Fruit fly (Drosophila melanogaster) whole organism, embryonic: ENCODE measurements around the gene MTF-1.

Experiments used
- Antp ChIP-seq: fragments of 200-800 bp; sonication (Bioruptor generic); optimal IDR thresholded peaks from 3 replicates; lab custom pipeline; 2016; ENCODE audit warnings: missing biosample characterization, missing genetic modification characterization
- CG1024 ChIP-seq: fragments of 200-800 bp; sonication (Bioruptor generic); IDR thresholded peaks from 2 replicates; pipeline ENCODE4 v1.3.6; 2022; ENCODE audit warnings: missing biosample characterization, missing genetic modification characterization
- CG10267 ChIP-seq: fragments of 200-800 bp; sonication (Bioruptor generic); optimal IDR thresholded peaks from 2 replicates; lab custom pipeline; 2018; ENCODE audit warnings: missing biosample characterization, mild to moderate bottlenecking, missing genetic modification characterization, moderate library complexity
- CG10543 ChIP-seq: fragments of 200-800 bp; sonication (Bioruptor generic); optimal IDR thresholded peaks from 3 replicates; lab custom pipeline; 2017; ENCODE audit warnings: missing biosample characterization, mild to moderate bottlenecking, missing genetic modification characterization, moderate library complexity
- CG10979 ChIP-seq: fragments of 200-800 bp; sonication (Bioruptor generic); optimal IDR thresholded peaks from 2 replicates; lab custom pipeline; 2018; ENCODE audit warnings: missing biosample characterization, mild to moderate bottlenecking, missing genetic modification characterization, moderate library complexity
- CG11085 ChIP-seq: fragments of 200-800 bp; sonication (Bioruptor generic); IDR thresholded peaks from 2 replicates; pipeline ENCODE4 v1.3.6; 2022; ENCODE audit warnings: missing biosample characterization, missing genetic modification characterization
- CG11093 ChIP-seq: fragments of 200-800 bp; sonication (Bioruptor generic); IDR thresholded peaks from 3 replicates; pipeline ENCODE4 v1.3.6; 2022; ENCODE audit warnings: missing biosample characterization, missing genetic modification characterization
- CG11398 ChIP-seq: fragments of 200-800 bp; sonication (Bioruptor generic); optimal IDR thresholded peaks from 2 replicates; lab custom pipeline; 2016; ENCODE audit warnings: missing biosample characterization, missing genetic modification characterization
- CG12155 ChIP-seq: fragments of 200-800 bp; sonication (Bioruptor generic); optimal IDR thresholded peaks from 3 replicates; lab custom pipeline; 2016; ENCODE audit warnings: missing biosample characterization, missing genetic modification characterization
- CG12391 ChIP-seq: fragments of 200-800 bp; sonication (Bioruptor generic); optimal IDR thresholded peaks from 3 replicates; lab custom pipeline; 2018; ENCODE audit warnings: missing biosample characterization, mild to moderate bottlenecking, missing genetic modification characterization, moderate library complexity
- CG12744 ChIP-seq: fragments of 200-800 bp; sonication (Bioruptor generic); optimal IDR thresholded peaks from 2 replicates; lab custom pipeline; 2016; ENCODE audit warnings: missing biosample characterization, missing genetic modification characterization
- CG15601 ChIP-seq: fragments of 200-800 bp; sonication (Bioruptor generic); optimal IDR thresholded peaks from 3 replicates; lab custom pipeline; 2019; ENCODE audit warnings: missing biosample characterization, mild to moderate bottlenecking, missing genetic modification characterization, moderate library complexity
- CG17912 ChIP-seq: fragments of 200-800 bp; sonication (Bioruptor generic); optimal IDR thresholded peaks from 2 replicates; lab custom pipeline; 2018; ENCODE audit warnings: missing biosample characterization, mild to moderate bottlenecking, missing genetic modification characterization
- CG18011 ChIP-seq: fragments of 200-800 bp; sonication (Bioruptor generic); optimal IDR thresholded peaks from 2 replicates; lab custom pipeline; 2017; ENCODE audit warnings: missing biosample characterization, missing genetic modification characterization, mild to moderate bottlenecking, moderate library complexity, missing genotype
- CG2678 ChIP-seq: fragments of 200-800 bp; sonication (Bioruptor generic); optimal IDR thresholded peaks from 3 replicates; lab custom pipeline; 2019; ENCODE audit warnings: missing biosample characterization, mild to moderate bottlenecking, missing genetic modification characterization, moderate library complexity
- CG33213 ChIP-seq: fragments of 200-800 bp; sonication (Bioruptor generic); optimal IDR thresholded peaks from 3 replicates; lab custom pipeline; 2016; ENCODE audit warnings: missing biosample characterization, missing genetic modification characterization
- CG4282 ChIP-seq: fragments of 200-800 bp; sonication (Bioruptor generic); optimal IDR thresholded peaks from 2 replicates; lab custom pipeline; 2016; ENCODE audit warnings: missing biosample characterization, missing genetic modification characterization
- CG4404 ChIP-seq: fragments of 200-800 bp; sonication (Bioruptor generic); IDR thresholded peaks from 2 replicates; pipeline ENCODE4 v1.3.6; 2022; ENCODE audit warnings: missing biosample characterization, missing genetic modification characterization
- CG4424 ChIP-seq: fragments of 200-800 bp; sonication (Bioruptor generic); optimal IDR thresholded peaks from 3 replicates; lab custom pipeline; 2016; ENCODE audit warnings: missing biosample characterization, missing genetic modification characterization
- CG6175 ChIP-seq: fragments of 200-800 bp; sonication (Bioruptor generic); IDR thresholded peaks from 3 replicates; pipeline ENCODE4 v1.3.6; 2022; ENCODE audit warnings: missing biosample characterization, missing genetic modification characterization
- CG6791 ChIP-seq: fragments of 200-800 bp; sonication (Bioruptor generic); IDR thresholded peaks from 3 replicates; pipeline ENCODE4 v1.3.6; 2022; ENCODE audit warnings: missing biosample characterization, missing genetic modification characterization; ENCODE audit not compliant: partially characterized antibody
- CHES-1-like ChIP-seq: fragments of 200-800 bp; sonication (Bioruptor generic); optimal IDR thresholded peaks from 2 replicates; lab custom pipeline; 2016; ENCODE audit warnings: missing biosample characterization, missing genetic modification characterization
- CTCF ChIP-seq: fragments of 200-800 bp; sonication (Bioruptor generic); optimal IDR thresholded peaks from 2 replicates; lab custom pipeline; 2017; ENCODE audit warnings: missing biosample characterization, mild to moderate bottlenecking, missing genetic modification characterization, moderate library complexity
- Doc3 ChIP-seq: fragments of 200-800 bp; sonication (Bioruptor generic); IDR thresholded peaks from 3 replicates; pipeline ENCODE4 v1.3.6; 2022; ENCODE audit warnings: missing biosample characterization, missing genetic modification characterization; ENCODE audit not compliant: partially characterized antibody
- Drgx ChIP-seq: fragments of 200-800 bp; sonication (Bioruptor generic); IDR thresholded peaks from 2 replicates; pipeline ENCODE4 v1.3.6; 2022; ENCODE audit warnings: missing biosample characterization, missing genetic modification characterization
- ERR ChIP-seq: fragments of 200-800 bp; sonication (Bioruptor generic); optimal IDR thresholded peaks from 2 replicates; lab custom pipeline; 2016; ENCODE audit warnings: missing biosample characterization, missing genetic modification characterization
- Ets97D ChIP-seq: fragments of 200-800 bp; sonication (Bioruptor generic); optimal IDR thresholded peaks from 3 replicates; lab custom pipeline; 2016; ENCODE audit warnings: missing biosample characterization, missing genetic modification characterization
- Hand ChIP-seq: fragments of 200-800 bp; sonication (Bioruptor generic); optimal IDR thresholded peaks from 2 replicates; lab custom pipeline; 2017; ENCODE audit warnings: mild to moderate bottlenecking, missing biosample characterization, missing genetic modification reagents, missing genetic modification characterization
- Hey ChIP-seq: fragments of 200-800 bp; sonication (Bioruptor generic); optimal IDR thresholded peaks from 3 replicates; lab custom pipeline; 2018; ENCODE audit warnings: missing biosample characterization, mild to moderate bottlenecking, missing genetic modification characterization
- Lhr ChIP-seq: fragments of 200-800 bp; sonication (Bioruptor generic); optimal IDR thresholded peaks from 3 replicates; lab custom pipeline; 2017; ENCODE audit warnings: mild to moderate bottlenecking, missing biosample characterization, missing genetic modification reagents, missing genetic modification characterization
- MBD-R2 ChIP-seq: fragments of 200-800 bp; sonication (Bioruptor generic); IDR thresholded peaks from 2 replicates; pipeline ENCODE4 v1.3.6; 2022; ENCODE audit warnings: missing biosample characterization, missing genetic modification characterization
- Nf-YB ChIP-seq: fragments of 200-800 bp; sonication (Bioruptor generic); optimal IDR thresholded peaks from 3 replicates; lab custom pipeline; 2019; ENCODE audit warnings: missing biosample characterization, mild to moderate bottlenecking, missing genetic modification characterization, moderate library complexity
- Ptx1 ChIP-seq: fragments of 200-800 bp; sonication (Bioruptor generic); IDR thresholded peaks from 2 replicates; pipeline ENCODE4 v1.3.6; 2022; ENCODE audit warnings: missing biosample characterization, missing genetic modification characterization
- Rx ChIP-seq: fragments of 200-800 bp; sonication (Bioruptor generic); IDR thresholded peaks from 2 replicates; pipeline ENCODE4 v1.3.6; 2022; ENCODE audit warnings: missing biosample characterization, missing genetic modification characterization
- al ChIP-seq: fragments of 200-800 bp; sonication (Bioruptor generic); IDR thresholded peaks from 2 replicates; pipeline ENCODE4 v1.3.6; 2022; ENCODE audit warnings: missing biosample characterization, missing genetic modification characterization
- croc ChIP-seq: fragments of 200-800 bp; sonication (Bioruptor generic); conservative IDR thresholded peaks from 3 replicates; pipeline ENCODE4 v1.3.6; 2022; ENCODE audit warnings: missing biosample characterization, missing genetic modification characterization
- da ChIP-seq: fragments of 200-800 bp; sonication (Bioruptor generic); optimal IDR thresholded peaks from 2 replicates; lab custom pipeline; 2016; ENCODE audit warnings: missing biosample characterization, missing genetic modification characterization
- disco-r ChIP-seq: fragments of 200-800 bp; sonication (Bioruptor generic); optimal IDR thresholded peaks from 2 replicates; lab custom pipeline; 2016; ENCODE audit warnings: missing biosample characterization, missing genetic modification characterization
- exex ChIP-seq: fragments of 200-800 bp; sonication (Bioruptor generic); optimal IDR thresholded peaks from 4 replicates; lab custom pipeline; 2018; ENCODE audit warnings: missing biosample characterization, mild to moderate bottlenecking, missing genetic modification characterization, moderate library complexity
- gfzf ChIP-seq: fragments of 200-800 bp; sonication (Bioruptor generic); optimal IDR thresholded peaks from 2 replicates; lab custom pipeline; 2016; ENCODE audit warnings: missing biosample characterization, mild to moderate bottlenecking, missing genetic modification characterization, moderate library complexity
- grau ChIP-seq: fragments of 200-800 bp; optimal IDR thresholded peaks from 3 replicates; lab custom pipeline; 2019; ENCODE audit warnings: missing biosample characterization, mild to moderate bottlenecking, missing genetic modification characterization, moderate library complexity
- insv ChIP-seq, 2 experiments: fragments of 200-800 bp; sonication (Bioruptor generic); optimal IDR thresholded peaks; 3 replicates each; lab custom pipeline; 2016 to 2018; ENCODE audit warnings: missing biosample characterization in 2 of 2, missing genetic modification characterization in 2 of 2
- lola ChIP-seq, 3 experiments: fragments of >200 bp in 2 of 3; fragments of 200-800 bp in 1 of 3; sonication (Bioruptor generic) in 1 of 3; optimal IDR thresholded peaks; 2 replicates each; lab custom pipeline; 2017 to 2019; ENCODE audit warnings: missing biosample characterization in 3 of 3, missing genetic modification characterization in 3 of 3, mild to moderate bottlenecking in 1 of 3, moderate library complexity in 1 of 3
- org-1 ChIP-seq: fragments of 200-800 bp; sonication (Bioruptor generic); optimal IDR thresholded peaks from 2 replicates; lab custom pipeline; 2017; ENCODE audit warnings: missing biosample characterization, missing genetic modification characterization
- pros ChIP-seq: fragments of 200-800 bp; sonication (Bioruptor generic); optimal IDR thresholded peaks from 3 replicates; lab custom pipeline; 2019; ENCODE audit warnings: missing biosample characterization, mild to moderate bottlenecking, missing genetic modification characterization, moderate library complexity
- scrt ChIP-seq: fragments of 200-800 bp; sonication (Bioruptor generic); optimal IDR thresholded peaks from 2 replicates; lab custom pipeline; 2018; ENCODE audit warnings: missing biosample characterization, mild to moderate bottlenecking, missing genetic modification characterization, moderate library complexity
- slp2 ChIP-seq: fragments of 200-800 bp; sonication (Bioruptor generic); optimal IDR thresholded peaks from 2 replicates; lab custom pipeline; 2016; ENCODE audit warnings: missing biosample characterization, missing genetic modification characterization
- sr ChIP-seq: fragments of 200-800 bp; sonication (Bioruptor generic); IDR thresholded peaks from 3 replicates; pipeline ENCODE4 v1.3.6; 2022; ENCODE audit warnings: missing biosample characterization, missing genetic modification characterization
- trh ChIP-seq: fragments of 200-800 bp; sonication (Bioruptor generic); optimal IDR thresholded peaks from 2 replicates; lab custom pipeline; 2016; ENCODE audit warnings: missing biosample characterization, missing genetic modification characterization

MTF-1 gene

DNA sequence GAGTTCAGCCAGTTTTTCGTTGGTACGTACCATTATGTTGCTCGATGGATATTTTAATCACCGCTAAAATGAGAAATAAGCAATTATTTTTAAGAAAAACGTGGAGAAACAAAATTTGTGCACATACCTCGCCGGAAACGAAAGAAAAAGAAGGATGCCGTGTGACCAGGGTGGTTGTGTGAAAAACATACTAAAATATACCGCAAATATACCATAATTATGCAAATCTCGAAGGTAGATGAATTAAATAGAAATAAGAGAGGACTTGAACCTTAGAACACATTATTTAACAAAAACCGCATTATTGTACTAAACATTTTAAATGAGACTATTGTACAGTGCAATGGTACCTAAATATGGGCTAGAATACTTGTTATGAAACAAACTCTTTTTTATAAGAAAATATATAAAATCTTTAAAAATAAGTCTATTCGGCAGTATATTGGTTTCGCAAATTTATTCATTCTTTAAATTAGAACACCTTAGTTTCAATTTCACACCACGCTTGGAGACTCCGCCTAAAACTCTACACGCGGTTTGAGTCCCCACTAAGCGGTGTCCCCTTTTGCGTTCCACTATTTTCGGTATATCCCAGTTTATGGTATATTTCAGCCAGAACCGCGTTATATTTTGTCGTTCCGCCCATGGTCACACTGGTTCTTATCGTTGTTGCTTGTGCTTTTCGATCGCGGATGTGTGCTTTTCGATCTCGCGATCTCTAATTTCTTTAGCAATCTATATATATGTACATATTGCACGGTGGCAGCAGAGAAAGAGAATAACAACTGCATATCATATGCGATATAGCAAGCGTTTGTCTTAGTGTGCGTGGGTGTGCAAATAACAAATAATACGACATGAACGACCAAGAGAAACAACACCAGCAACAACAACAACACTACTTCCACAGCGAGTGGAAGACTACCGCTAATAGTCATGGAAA is at the start of gene MTF-1, which contains the start of gene RpS17 (continued):
- TF ChIP-seq CG18011 (GFP tag; lab: Kevin White, UChicago) (peak; percentile 7), CG2678 (tag; lab: Kevin White, UChicago) (peak; percentile 53), Nf-YB (GFP tag; lab: Kevin White, UChicago) (peak; percentile 21), disco-r (GFP tag; lab: Kevin White, UChicago) (peak; percentile 39), Doc3 (GFP tag; lab: Robert Waterston, UW) (no peak), CG12744 (GFP tag; lab: Kevin White, UChicago) (no peak), Lhr (GFP tag; lab: Kevin White, UChicago) (peak; percentile 72), CG6175 (no peak), Ets97D (GFP tag; lab: Kevin White, UChicago) (peak; percentile 98), CG12155 (peak; percentile 98), MBD-R2 (GFP tag; lab: Robert Waterston, UW) (peak; percentile 43; the same call in 1 of the 2 replicates), Antp (GFP tag; lab: Kevin White, UChicago) (no peak), scrt (GFP tag; lab: Kevin White, UChicago) (peak; percentile 39), pros (GFP tag; lab: Kevin White, UChicago) (no peak), insv (GFP tag; optimal IDR thresholded peaks at IDR 0.05; lab: Kevin White, UChicago) (peak in 1 of 2 experiments; percentile 27), gfzf (peak; percentile 94), CG10267 (tag; lab: Kevin White, UChicago) (peak; percentile 45), CG10543 (GFP tag; lab: Kevin White, UChicago) (peak; percentile 22), trh (GFP tag; lab: Kevin White, UChicago) (no peak), al (no peak), CG1024 (GFP tag; lab: Robert Waterston, UW) (peak; percentile 61), Ptx1 (GFP tag; lab: Robert Waterston, UW) (peak; percentile 33; the same call in 1 of the 2 replicates), Hand (peak; percentile 37), CTCF (GFP tag; lab: Kevin White, UChicago) (peak; percentile 62), CG15601 (tag; lab: Kevin White, UChicago) (peak; percentile 63), CG4282 (GFP tag; lab: Kevin White, UChicago) (no peak), CG17912 (peak; percentile 78), Rx (0 out of 2 replicates have a peak, but pooled peaks have one; percentile 22), ERR (GFP tag; lab: Kevin White, UChicago) (no peak), CG4424 (peak; percentile 18), CG4404 (GFP tag; lab: Robert Waterston, UW) (no peak), Hey (tag; lab: Kevin White, UChicago) (no peak), CG12391 (tag; lab: Kevin White, UChicago) (peak; percentile 44), exex (tag; lab: Kevin White, UChicago) (peak; percentile 45), CG11085 (GFP tag; lab: Robert Waterston, UW) (0 out of 2 replicates have a peak, but pooled peaks have one; percentile 30), slp2 (GFP tag; lab: Kevin White, UChicago) (peak; percentile 26), croc (no peak), sr (peak; percentile 48), da (GFP tag; lab: Kevin White, UChicago) (no peak), CG33213 (GFP tag; lab: Kevin White, UChicago) (peak; percentile 57), Drgx (GFP tag; lab: Robert Waterston, UW) (no peak), CG10979 (no peak), CG11093 (GFP tag; lab: Robert Waterston, UW) (no peak), lola (GFP tag; optimal IDR thresholded peaks at IDR 0.05; lab: Kevin White, UChicago) (no peak), CG6791 (GFP tag; lab: Robert Waterston, UW) (no peak), org-1 (peak; percentile 17), grau (tag; lab: Kevin White, UChicago) (peak; percentile 40), CHES-1-like (GFP tag; lab: Kevin White, UChicago) (peak; percentile 43), CG11398 (GFP tag; lab: Kevin White, UChicago) (peak; percentile 62)
